Worm (Caenorhabditis elegans) whole organism, L4 larva: ENCODE data around the gene emb-30.

Experiments used
- duxl-1 ChIP-seq: sonication (generic microtip); optimal IDR thresholded peaks from 2 replicates; lab custom pipeline; 2016; ENCODE audit warnings: mild to moderate bottlenecking, missing genetic modification characterization, moderate library complexity, missing compliant biosample characterization; ENCODE audit not compliant: poor library complexity
- egl-43 ChIP-seq: fragments of 200-800 bp; sonication (Bioruptor generic); IDR thresholded peaks from 2 replicates; pipeline ENCODE4 v1.3.6; 2022; ENCODE audit warnings: missing genetic modification reagents, missing genetic modification characterization, missing compliant biosample characterization
- fkh-10 ChIP-seq: fragments of 150-350 bp; optimal IDR thresholded peaks from 2 replicates; lab custom pipeline; 2014; ENCODE audit warnings: missing biosample characterization, missing genetic modification reagents, missing genetic modification characterization
- lin-39 ChIP-seq: fragments of 150-350 bp; optimal IDR thresholded peaks from 2 replicates; lab custom pipeline; 2014; ENCODE audit warnings: missing biosample characterization, missing genetic modification reagents, missing genetic modification characterization
- madf-5 ChIP-seq, 2 experiments: fragments of 200-800 bp; sonication (Bioruptor generic); IDR thresholded peaks; 2 replicates each; pipeline ENCODE4 v1.3.6; 2022; ENCODE audit warnings: missing compliant biosample characterization in 2 of 2, missing genetic modification characterization in 2 of 2
- nhr-102 ChIP-seq: sonication (generic microtip); optimal IDR thresholded peaks from 2 replicates; lab custom pipeline; 2016; ENCODE audit warnings: mild to moderate bottlenecking, missing genetic modification characterization, moderate library complexity, missing compliant biosample characterization
- nhr-11 ChIP-seq: fragments of 150-350 bp; optimal IDR thresholded peaks from 2 replicates; lab custom pipeline; 2014; ENCODE audit warnings: missing biosample characterization, missing genetic modification characterization
- nhr-25 ChIP-seq: sonication (generic microtip); optimal IDR thresholded peaks from 2 replicates; lab custom pipeline; 2017; ENCODE audit warnings: missing genetic modification characterization, mild to moderate bottlenecking, missing compliant biosample characterization, antibody characterized with exemption, moderate library complexity, borderline replicate concordance; ENCODE audit not compliant: insufficient read depth
- skn-1 ChIP-seq: fragments of 150-350 bp; optimal IDR thresholded peaks from 2 replicates; lab custom pipeline; 2014; ENCODE audit warnings: missing biosample characterization, missing genetic modification characterization
- tra-1 ChIP-seq: fragments of 200-800 bp; sonication (Bioruptor generic); IDR thresholded peaks from 2 replicates; pipeline ENCODE4 v1.3.6; 2022; ENCODE audit warnings: missing genetic modification reagents, missing genetic modification characterization, missing compliant biosample characterization
- unc-62 ChIP-seq, 3 experiments: fragments of 150-350 bp in 1 of 3; sonication (generic microtip); optimal IDR thresholded peaks in 2 of 3; peaks in 1 of 3; 1 replicate in 1 of 3; 2 replicates in 2 of 3; lab custom pipeline; 2014 to 2017; ENCODE audit warnings: missing biosample characterization in 3 of 3, missing genetic modification characterization in 3 of 3, missing genetic modification reagents in 3 of 3, missing genotype in 1 of 3
- zfp-2 ChIP-seq: sonication (generic microtip); optimal IDR thresholded peaks from 2 replicates; lab custom pipeline; 2016; ENCODE audit warnings: mild to moderate bottlenecking, missing genetic modification characterization, missing compliant biosample characterization
- ztf-11 ChIP-seq: fragments of 150-350 bp; optimal IDR thresholded peaks from 2 replicates; lab custom pipeline; 2014; ENCODE audit warnings: missing biosample characterization, missing genetic modification characterization

DNA sequence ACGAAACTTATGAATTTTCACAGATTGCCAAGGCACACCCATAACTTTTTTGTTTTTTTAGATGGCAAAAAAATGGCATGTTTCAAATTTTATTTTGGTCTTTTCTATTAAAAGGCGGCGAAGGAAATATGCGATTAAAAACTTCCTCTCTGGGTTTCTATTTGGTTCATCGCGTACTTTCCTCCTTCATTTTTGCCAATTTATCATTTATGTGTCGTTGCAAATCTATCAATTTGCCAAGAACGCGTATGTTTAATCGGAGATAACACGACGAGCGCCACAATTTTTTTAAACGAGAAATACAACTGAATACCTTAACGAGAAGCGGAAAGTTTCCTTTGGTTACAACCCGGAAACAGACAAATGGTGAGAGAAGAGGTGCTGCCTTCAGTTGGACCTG, 31.2 kb upstream of the emb-30 start:
- TF ChIP-seq egl-43 (GFP tag; lab: Robert Waterston, UW) (no peak), nhr-11 (no peak), madf-5 (GFP tag; IDR thresholded peaks at IDR 0.05; lab: Robert Waterston, UW) (no peak), unc-62 (GFP tag; optimal IDR thresholded peaks at IDR 0.05 in 1 of 2; lab: Kevin White, UChicago) (no peak), unc-62 (tag; optimal IDR thresholded peaks at IDR 0.05; lab: Kevin White, UChicago) (no peak), fkh-10 (GFP tag; lab: Kevin White, UChicago) (no peak), tra-1 (GFP tag; lab: Robert Waterston, UW) (no peak), duxl-1 (no peak), skn-1 (tag; lab: Kevin White, UChicago) (no peak), nhr-25 (tag; lab: Kevin White, UChicago) (no peak), lin-39 (tag; lab: Kevin White, UChicago) (no peak), nhr-102 (tag; lab: Kevin White, UChicago) (no peak), zfp-2 (no peak), ztf-11 (tag; lab: Kevin White, UChicago) (no peak)
